Worm (Caenorhabditis elegans) whole organism, L1 larva: ENCODE data around the gene C27F2.4.
A peak's percentile ranks its signal among the peaks of the same experiment; 100 is the strongest.

Experiments
- C16A3.4 ChIP-seq: fragments of 150-350 bp; optimal IDR thresholded peaks from 2 replicates; lab custom pipeline; 2014; ENCODE audit warnings: missing biosample characterization, missing genetic modification characterization
- C34B4.2 ChIP-seq: sonication (generic microtip); optimal IDR thresholded peaks from 2 replicates; lab custom pipeline; 2017; ENCODE audit warnings: mild to moderate bottlenecking, missing genetic modification characterization, missing compliant biosample characterization
- Y116A8C.19 ChIP-seq: sonication (generic microtip); optimal IDR thresholded peaks from 2 replicates; lab custom pipeline; 2016; ENCODE audit warnings: missing compliant biosample characterization, missing genetic modification characterization, borderline replicate concordance
- alr-1 ChIP-seq: fragments of 200-800 bp; sonication (Bioruptor generic); optimal IDR thresholded peaks from 2 replicates; lab custom pipeline; 2018; ENCODE audit warnings: borderline replicate concordance, mild to moderate bottlenecking, missing genetic modification characterization, missing compliant biosample characterization
- ama-1 ChIP-seq: fragments of 150-350 bp; optimal IDR thresholded peaks from 2 replicates; lab custom pipeline; 2014
- ceh-63 ChIP-seq: fragments of 200-800 bp; sonication (Bioruptor generic); optimal IDR thresholded peaks from 2 replicates; lab custom pipeline; 2018; ENCODE audit warnings: mild to moderate bottlenecking, missing genetic modification characterization, missing compliant biosample characterization
- ceh-90 ChIP-seq: sonication (generic microtip); optimal IDR thresholded peaks from 2 replicates; lab custom pipeline; 2016; ENCODE audit warnings: missing genetic modification characterization, missing compliant biosample characterization
- ces-1 ChIP-seq: fragments of 150-350 bp; optimal IDR thresholded peaks from 2 replicates; lab custom pipeline; 2014; ENCODE audit warnings: missing biosample characterization, missing genetic modification reagents, missing genetic modification characterization
- dpl-1 ChIP-seq, 3 experiments: fragments of 150-350 bp in 2 of 3; sonication (generic microtip) in 1 of 3; optimal IDR thresholded peaks; 2 replicates each; lab custom pipeline; 2014 to 2017; ENCODE audit warnings: missing biosample characterization in 3 of 3, missing genetic modification characterization in 3 of 3, missing genetic modification reagents in 3 of 3
- egl-13 ChIP-seq: sonication (generic microtip); optimal IDR thresholded peaks from 2 replicates; lab custom pipeline; 2016; ENCODE audit warnings: missing genotype, missing genetic modification reagents, missing genetic modification characterization, missing compliant biosample characterization
- egl-27 ChIP-seq, 2 experiments: fragments of 150-350 bp in 1 of 2; sonication (generic microtip); optimal IDR thresholded peaks; 3 replicates each; lab custom pipeline; 2017 to 2018; ENCODE audit warnings: missing biosample characterization in 2 of 2, missing genetic modification characterization in 2 of 2, missing genetic modification reagents in 2 of 2
- elt-2 ChIP-seq: sonication (generic microtip); optimal IDR thresholded peaks from 2 replicates; lab custom pipeline; 2016; ENCODE audit warnings: missing genetic modification characterization, mild to moderate bottlenecking, inconsistent platforms, missing compliant biosample characterization, missing genetic modification reagents
- elt-3 ChIP-seq, 6 experiments: fragments of 150-350 bp in 1 of 6; sonication (generic microtip); optimal IDR thresholded peaks; 2 replicates each; lab custom pipeline; 2017 to 2018; ENCODE audit warnings: missing biosample characterization in 6 of 6, missing genetic modification characterization in 6 of 6, inconsistent platforms in 1 of 6
- fkh-4 ChIP-seq: sonication (generic microtip); optimal IDR thresholded peaks from 2 replicates; lab custom pipeline; 2016; ENCODE audit warnings: missing compliant biosample characterization, missing genetic modification characterization, borderline replicate concordance
- fos-1 ChIP-seq: fragments of 150-350 bp; optimal IDR thresholded peaks from 2 replicates; lab custom pipeline; 2014; ENCODE audit warnings: missing biosample characterization, missing genetic modification characterization
- grh-1 ChIP-seq: fragments of 200-800 bp; sonication (Bioruptor generic); IDR thresholded peaks from 2 replicates; pipeline ENCODE4 v1.3.6; 2022; ENCODE audit warnings: missing genetic modification reagents, missing genetic modification characterization, missing compliant biosample characterization
- hlh-17 ChIP-seq: fragments of 200-800 bp; sonication (Bioruptor generic); optimal IDR thresholded peaks from 2 replicates; lab custom pipeline; 2018; ENCODE audit warnings: missing genetic modification characterization, mild to moderate bottlenecking, missing compliant biosample characterization, moderate library complexity, borderline replicate concordance
- hlh-4 ChIP-seq: sonication (generic microtip); optimal IDR thresholded peaks from 2 replicates; lab custom pipeline; 2016; ENCODE audit warnings: mild to moderate bottlenecking, missing genetic modification characterization, missing compliant biosample characterization
- isw-1 ChIP-seq: fragments of 200-800 bp; sonication (Bioruptor generic); IDR thresholded peaks from 2 replicates; pipeline ENCODE4 v1.3.6; 2022; ENCODE audit warnings: missing genetic modification characterization, missing compliant biosample characterization
- jun-1 ChIP-seq: fragments of 150-350 bp; optimal IDR thresholded peaks from 2 replicates; lab custom pipeline; 2014; ENCODE audit warnings: missing biosample characterization, missing genetic modification reagents, missing genetic modification characterization
- lin-14 ChIP-seq: fragments of 200-800 bp; sonication (Bioruptor generic); optimal IDR thresholded peaks from 2 replicates; lab custom pipeline; 2018; ENCODE audit warnings: mild to moderate bottlenecking, missing genetic modification characterization, moderate library complexity, missing compliant biosample characterization
- lin-39 ChIP-seq: fragments of 150-350 bp; optimal IDR thresholded peaks from 2 replicates; lab custom pipeline; 2014; ENCODE audit warnings: missing biosample characterization, missing genetic modification reagents, missing genetic modification characterization
- lir-3 ChIP-seq: sonication (generic microtip); optimal IDR thresholded peaks from 2 replicates; lab custom pipeline; 2016; ENCODE audit warnings: mild to moderate bottlenecking, missing genetic modification characterization, moderate library complexity, missing compliant biosample characterization; ENCODE audit not compliant: poor library complexity
- mab-9 ChIP-seq: fragments of 200-800 bp; sonication (Bioruptor generic); IDR thresholded peaks from 2 replicates; pipeline ENCODE4 v1.3.6; 2022; ENCODE audit warnings: missing genetic modification reagents, missing genetic modification characterization, missing compliant biosample characterization
- mdl-1 ChIP-seq, 2 experiments: fragments of 150-350 bp; optimal IDR thresholded peaks; 2 replicates each; lab custom pipeline; 2014 to 2017; ENCODE audit warnings: missing biosample characterization in 2 of 2, missing genetic modification characterization in 2 of 2, inconsistent platforms in 1 of 2
- mef-2 ChIP-seq: fragments of 150-350 bp; optimal IDR thresholded peaks from 2 replicates; lab custom pipeline; 2014; ENCODE audit warnings: missing biosample characterization, missing genetic modification characterization
- mep-1 ChIP-seq: fragments of 150-350 bp; optimal IDR thresholded peaks from 2 replicates; lab custom pipeline; 2014; ENCODE audit warnings: missing biosample characterization, missing genetic modification characterization
- nhr-11 ChIP-seq: fragments of 150-350 bp; optimal IDR thresholded peaks from 2 replicates; lab custom pipeline; 2014; ENCODE audit warnings: missing biosample characterization, missing genetic modification characterization
- nhr-19 ChIP-seq: fragments of 200-800 bp; sonication (Bioruptor generic); conservative IDR thresholded peaks from 2 replicates; pipeline ENCODE4 v1.3.6; 2022; ENCODE audit warnings: missing genetic modification characterization, missing compliant biosample characterization
- nhr-20 ChIP-seq: sonication (generic microtip); optimal IDR thresholded peaks from 2 replicates; lab custom pipeline; 2016; ENCODE audit warnings: mild to moderate bottlenecking, missing genetic modification characterization, missing compliant biosample characterization
- nhr-71 ChIP-seq: sonication (generic microtip); optimal IDR thresholded peaks from 2 replicates; lab custom pipeline; 2016; ENCODE audit warnings: mild to moderate bottlenecking, missing genetic modification characterization, moderate library complexity, missing compliant biosample characterization
- nhr-76 ChIP-seq: sonication (generic microtip); optimal IDR thresholded peaks from 2 replicates; lab custom pipeline; 2017; ENCODE audit warnings: missing biosample characterization, missing genetic modification characterization
- nhr-90 ChIP-seq: sonication (generic microtip); optimal IDR thresholded peaks from 2 replicates; lab custom pipeline; 2016; ENCODE audit warnings: mild to moderate bottlenecking, missing genetic modification characterization, missing compliant biosample characterization; ENCODE audit not compliant: poor library complexity
- pag-3 ChIP-seq: sonication (generic microtip); optimal IDR thresholded peaks from 2 replicates; lab custom pipeline; 2017; ENCODE audit warnings: missing genetic modification characterization, mild to moderate bottlenecking, missing compliant biosample characterization, antibody characterized with exemption, borderline replicate concordance; ENCODE audit not compliant: insufficient read depth
- rnt-1 ChIP-seq: sonication (generic microtip); optimal IDR thresholded peaks from 2 replicates; lab custom pipeline; 2016; ENCODE audit warnings: mild to moderate bottlenecking, missing genetic modification characterization, moderate library complexity, missing compliant biosample characterization
- skn-1 ChIP-seq: fragments of 150-350 bp; optimal IDR thresholded peaks from 2 replicates; lab custom pipeline; 2014; ENCODE audit warnings: missing biosample characterization, missing genetic modification characterization
- snpc-4 ChIP-seq: fragments of 150-350 bp; optimal IDR thresholded peaks from 2 replicates; lab custom pipeline; 2014; ENCODE audit warnings: missing biosample characterization, missing genetic modification characterization
- snu-23 ChIP-seq: sonication (generic microtip); optimal IDR thresholded peaks from 2 replicates; lab custom pipeline; 2016; ENCODE audit warnings: missing genetic modification characterization, missing compliant biosample characterization
- sox-4 ChIP-seq: sonication (generic microtip); optimal IDR thresholded peaks from 2 replicates; lab custom pipeline; 2016; ENCODE audit warnings: missing genetic modification characterization, missing compliant biosample characterization
- sptf-1 ChIP-seq: fragments of 150-350 bp; optimal IDR thresholded peaks from 2 replicates; lab custom pipeline; 2014; ENCODE audit warnings: missing biosample characterization, missing genetic modification characterization
- sup-37 ChIP-seq: fragments of 200-800 bp; sonication (Bioruptor generic); optimal IDR thresholded peaks from 2 replicates; lab custom pipeline; 2018; ENCODE audit warnings: mild to moderate bottlenecking, missing genetic modification characterization, missing compliant biosample characterization
- swsn-7 ChIP-seq: sonication (generic microtip); optimal IDR thresholded peaks from 2 replicates; lab custom pipeline; 2016; ENCODE audit warnings: missing genetic modification characterization, missing compliant biosample characterization
- tbx-2 ChIP-seq: sonication (generic microtip); optimal IDR thresholded peaks from 2 replicates; lab custom pipeline; 2016; ENCODE audit warnings: missing genetic modification characterization, missing compliant biosample characterization
- tlp-1 ChIP-seq: fragments of 150-350 bp; optimal IDR thresholded peaks from 2 replicates; lab custom pipeline; 2014; ENCODE audit warnings: missing biosample characterization, missing genetic modification characterization
- unc-30 ChIP-seq: sonication (generic microtip); optimal IDR thresholded peaks from 2 replicates; lab custom pipeline; 2017; ENCODE audit warnings: missing biosample characterization, missing genetic modification characterization
- unc-86 ChIP-seq: sonication (generic microtip); optimal IDR thresholded peaks from 2 replicates; lab custom pipeline; 2016; ENCODE audit warnings: missing genetic modification characterization, missing compliant biosample characterization
- unc-98 ChIP-seq: fragments of 200-800 bp; sonication (Bioruptor generic); IDR thresholded peaks from 2 replicates; pipeline ENCODE4 v1.3.6; 2022; ENCODE audit warnings: missing genetic modification characterization, missing compliant biosample characterization
- zag-1 ChIP-seq: fragments of 150-350 bp; optimal IDR thresholded peaks from 2 replicates; lab custom pipeline; 2014; ENCODE audit warnings: missing biosample characterization, missing genetic modification characterization
- ztf-11 ChIP-seq, 2 experiments: sonication (generic microtip); optimal IDR thresholded peaks; 2 replicates each; lab custom pipeline; 2016 to 2017; ENCODE audit warnings: missing genetic modification characterization in 2 of 2, missing biosample characterization in 1 of 2, missing compliant biosample characterization in 1 of 2
- ztf-4 ChIP-seq: fragments of 150-350 bp; optimal IDR thresholded peaks from 2 replicates; lab custom pipeline; 2014; ENCODE audit warnings: missing biosample characterization, missing genetic modification characterization

The C27F2.4 gene

DNA sequence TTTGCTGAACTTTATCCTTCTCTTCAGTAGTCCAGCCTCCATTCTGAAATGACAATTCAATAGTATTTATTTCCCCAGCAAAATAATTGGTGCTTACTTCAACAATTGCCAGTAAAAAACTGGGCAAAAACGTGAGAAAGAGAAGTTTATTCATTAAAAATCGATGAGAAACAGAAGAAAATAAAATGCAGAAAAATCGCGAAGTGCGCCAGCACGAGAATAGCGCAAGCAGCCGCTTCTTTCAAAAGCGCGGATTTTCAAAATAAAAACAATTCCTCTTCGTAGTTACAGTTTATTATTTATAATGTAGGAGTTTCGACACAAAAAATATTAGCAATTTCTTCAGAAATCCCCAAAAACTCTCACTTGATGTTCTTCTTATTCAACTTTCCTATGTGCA, 2.8 kb upstream of the C27F2.4 start, which contains the start of gene C27F2.9 (continued):
- TF ChIP-seq sptf-1 (tag; lab: Kevin White, UChicago): no peak
- TF ChIP-seq lir-3 (tag; lab: Kevin White, UChicago): peak; percentile 77
- TF ChIP-seq zag-1 (tag; lab: Kevin White, UChicago): peak; percentile 18
- TF ChIP-seq mep-1 (tag; lab: Kevin White, UChicago): peak; percentile 95
- TF ChIP-seq grh-1 (GFP tag; lab: Robert Waterston, UW): peak; percentile 85
- peak in 4 of 6 experiments; percentile 3 to 87 (median 56) for TF ChIP-seq elt-3 (tag; optimal IDR thresholded peaks at IDR 0.05; lab: Kevin White, UChicago)
- peak; percentile 88 for TF ChIP-seq lin-14
- peak; percentile 92 for TF ChIP-seq C16A3.4 (tag; lab: Kevin White, UChicago)
- TF ChIP-seq rnt-1 (tag; lab: Kevin White, UChicago): peak; percentile 96
- peak; percentile 74 for TF ChIP-seq elt-2
- TF ChIP-seq hlh-17 (GFP tag; lab: Kevin White, UChicago): no peak
- peak; percentile 73 for TF ChIP-seq snpc-4 (tag; lab: Kevin White, UChicago)
- peak; percentile 91 for TF ChIP-seq nhr-20
- TF ChIP-seq tlp-1 (tag; lab: Kevin White, UChicago): no peak
- peak; percentile 84 for TF ChIP-seq egl-13 (tag; lab: Kevin White, UChicago)
- TF ChIP-seq fkh-4: peak; percentile 44
- TF ChIP-seq nhr-71 (tag; lab: Kevin White, UChicago): peak; percentile 95
- no peak for TF ChIP-seq nhr-76 (tag; lab: Kevin White, UChicago)
- peak; percentile 84 for TF ChIP-seq mab-9 (GFP tag; lab: Robert Waterston, UW)
- no peak for TF ChIP-seq ces-1
- peak; percentile 89 for TF ChIP-seq unc-86
- peak in 1 of 2 experiments; percentile 83 for TF ChIP-seq ztf-11 (tag; optimal IDR thresholded peaks at IDR 0.05; lab: Kevin White, UChicago)
- peak; percentile 91 for TF ChIP-seq nhr-19
- peak; percentile 67 for TF ChIP-seq pag-3 (tag; lab: Kevin White, UChicago)
- peak; percentile 93 for TF ChIP-seq tbx-2 (tag; lab: Kevin White, UChicago)
- peak; percentile 9 for TF ChIP-seq ama-1 (lab: Kevin White, UChicago)
- TF ChIP-seq sox-4 (tag; lab: Kevin White, UChicago): peak; percentile 82
- peak in 1 of 2 experiments; percentile 71 for TF ChIP-seq mdl-1 (tag; optimal IDR thresholded peaks at IDR 0.05; lab: Kevin White, UChicago)
- TF ChIP-seq snu-23 (GFP tag; lab: Kevin White, UChicago): peak; percentile 94
- TF ChIP-seq ceh-90 (tag; lab: Kevin White, UChicago): peak; percentile 63
- TF ChIP-seq sup-37: peak; percentile 81
- no peak for TF ChIP-seq ceh-63
- peak; percentile 91 for TF ChIP-seq isw-1 (GFP tag; lab: Robert Waterston, UW)
- TF ChIP-seq dpl-1 (GFP tag; optimal IDR thresholded peaks at IDR 0.05; lab: Kevin White, UChicago): peak; percentile 99 to 100 (median 99)
- peak; percentile 5 for TF ChIP-seq mef-2 (tag; lab: Kevin White, UChicago)
- TF ChIP-seq unc-30: no peak
- TF ChIP-seq C34B4.2 (tag; lab: Kevin White, UChicago): peak; percentile 36
- peak; percentile 61 for TF ChIP-seq ztf-4 (tag; lab: Kevin White, UChicago)
- TF ChIP-seq skn-1: peak; percentile 91

DNA sequence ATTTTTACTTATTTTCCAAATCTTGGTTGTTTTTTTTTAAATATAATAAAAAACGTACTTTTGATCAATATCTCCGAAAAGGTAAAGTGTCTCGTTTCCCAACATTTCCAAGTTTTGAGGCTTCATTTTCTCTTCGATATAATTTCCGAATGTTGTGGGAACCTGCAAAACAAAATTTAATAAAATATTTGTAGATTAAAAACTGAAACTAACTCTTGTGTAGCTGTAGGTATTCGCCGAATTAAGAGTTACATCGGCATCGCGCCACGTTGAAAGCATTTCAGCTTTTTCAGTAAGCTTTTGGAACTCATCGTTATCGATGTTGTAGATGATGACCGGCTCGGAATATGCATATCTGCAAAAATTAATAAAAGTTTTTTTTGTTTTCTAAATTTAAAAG, 2.3 kb upstream of the C27F2.4 start, which contains the start of gene vps-22:
Gene vps-22, minus strand, starts transcription at position 101 of the 400 bp plus-strand sequence.
- TF ChIP-seq nhr-11 (tag; lab: Kevin White, UChicago) (no peak), zag-1 (tag; lab: Kevin White, UChicago) (no peak), unc-98 (GFP tag; lab: Robert Waterston, UW) (no peak), egl-27 (tag; optimal IDR thresholded peaks at IDR 0.05; lab: Kevin White, UChicago) (no peak), ztf-11 (tag; optimal IDR thresholded peaks at IDR 0.05; lab: Kevin White, UChicago) (no peak), hlh-4 (tag; lab: Kevin White, UChicago) (no peak), Y116A8C.19 (tag; lab: Kevin White, UChicago) (no peak), nhr-20 (no peak), ces-1 (no peak), fos-1 (no peak), swsn-7 (tag; lab: Kevin White, UChicago) (no peak), mab-9 (GFP tag; lab: Robert Waterston, UW) (no peak), alr-1 (tag; lab: Kevin White, UChicago) (no peak), nhr-90 (tag; lab: Kevin White, UChicago) (no peak), nhr-71 (tag; lab: Kevin White, UChicago) (no peak), jun-1 (tag; lab: Kevin White, UChicago) (no peak), lin-39 (tag; lab: Kevin White, UChicago) (no peak)
